Worm (Caenorhabditis elegans) whole organism, early embryonic: Measurements from ENCODE around the gene ptp-5.1.
"Not testable (repeated sequence)": the region's sequence is repeated elsewhere in the genome, so short reads cannot be mapped to it uniquely, and the experiment has no call there.

Experiments used
- B0310.2 ChIP-seq: sonication (generic microtip); optimal IDR thresholded peaks from 2 replicates; lab custom pipeline; 2016; ENCODE audit warnings: mild to moderate bottlenecking, missing genetic modification characterization, missing compliant biosample characterization
- F13C5.2 ChIP-seq: sonication (generic microtip); optimal IDR thresholded peaks from 2 replicates; lab custom pipeline; 2017; ENCODE audit warnings: mild to moderate bottlenecking, missing genetic modification characterization, inconsistent platforms, missing compliant biosample characterization
- aly-1 ChIP-seq: sonication (generic microtip); optimal IDR thresholded peaks from 2 replicates; lab custom pipeline; 2016; ENCODE audit warnings: missing genetic modification characterization, missing compliant biosample characterization
- ama-1 ChIP-seq: fragments of 150-350 bp; optimal IDR thresholded peaks from 2 replicates; lab custom pipeline; 2014
- ceh-13 ChIP-seq: fragments of 200-800 bp; sonication (Bioruptor generic); optimal IDR thresholded peaks from 2 replicates; lab custom pipeline; 2018; ENCODE audit warnings: mild to moderate bottlenecking, missing genetic modification characterization, missing compliant biosample characterization
- ceh-36 ChIP-seq: sonication (generic microtip); optimal IDR thresholded peaks from 2 replicates; lab custom pipeline; 2016; ENCODE audit warnings: missing genetic modification characterization, inconsistent platforms, missing compliant biosample characterization
- ets-7 ChIP-seq: sonication (generic microtip); optimal IDR thresholded peaks from 2 replicates; lab custom pipeline; 2016; ENCODE audit warnings: missing genotype, missing genetic modification characterization, missing compliant biosample characterization
- flt-1 ChIP-seq: fragments of 200-800 bp; sonication (Bioruptor generic); IDR thresholded peaks from 2 replicates; pipeline ENCODE4 v1.3.6; 2022; ENCODE audit warnings: missing genetic modification characterization, missing compliant biosample characterization
- hmbx-1 ChIP-seq: sonication (generic microtip); optimal IDR thresholded peaks from 2 replicates; lab custom pipeline; 2016; ENCODE audit warnings: mild to moderate bottlenecking, missing genetic modification characterization, missing compliant biosample characterization
- hmg-4 ChIP-seq: fragments of 200-800 bp; sonication (Bioruptor generic); optimal IDR thresholded peaks from 2 replicates; lab custom pipeline; 2018; ENCODE audit warnings: mild to moderate bottlenecking, missing genetic modification characterization, missing compliant biosample characterization
- hnd-1 ChIP-seq: sonication (generic microtip); optimal IDR thresholded peaks from 2 replicates; lab custom pipeline; 2016; ENCODE audit warnings: missing genetic modification characterization, missing compliant biosample characterization
- pes-1 ChIP-seq: fragments of 200-800 bp; sonication (Bioruptor generic); IDR thresholded peaks from 2 replicates; pipeline ENCODE4 v1.3.6; 2022; ENCODE audit warnings: missing genetic modification reagents, missing genetic modification characterization, missing compliant biosample characterization
- scrt-1 ChIP-seq: fragments of 200-800 bp; sonication (Bioruptor generic); IDR thresholded peaks from 2 replicates; pipeline ENCODE4 v1.3.6; 2022; ENCODE audit warnings: missing genetic modification characterization, missing compliant biosample characterization
- sea-1 ChIP-seq: fragments of 200-800 bp; sonication (Bioruptor generic); conservative IDR thresholded peaks from 2 replicates; pipeline ENCODE4 v1.3.6; 2022; ENCODE audit warnings: missing genetic modification characterization, missing compliant biosample characterization
- tbx-11 ChIP-seq: fragments of 200-800 bp; sonication (Bioruptor generic); IDR thresholded peaks from 2 replicates; pipeline ENCODE4 v1.3.6; 2022; ENCODE audit warnings: missing genetic modification characterization, missing compliant biosample characterization
- tbx-37 ChIP-seq: fragments of 200-800 bp; sonication (Bioruptor generic); conservative IDR thresholded peaks from 2 replicates; pipeline ENCODE4 v1.3.6; 2022; ENCODE audit warnings: missing genetic modification reagents, missing genetic modification characterization, missing compliant biosample characterization
- tra-4 ChIP-seq: sonication (generic microtip); optimal IDR thresholded peaks from 2 replicates; lab custom pipeline; 2017; ENCODE audit warnings: missing genetic modification characterization, missing compliant biosample characterization

Gene ptp-5.1

DNA sequence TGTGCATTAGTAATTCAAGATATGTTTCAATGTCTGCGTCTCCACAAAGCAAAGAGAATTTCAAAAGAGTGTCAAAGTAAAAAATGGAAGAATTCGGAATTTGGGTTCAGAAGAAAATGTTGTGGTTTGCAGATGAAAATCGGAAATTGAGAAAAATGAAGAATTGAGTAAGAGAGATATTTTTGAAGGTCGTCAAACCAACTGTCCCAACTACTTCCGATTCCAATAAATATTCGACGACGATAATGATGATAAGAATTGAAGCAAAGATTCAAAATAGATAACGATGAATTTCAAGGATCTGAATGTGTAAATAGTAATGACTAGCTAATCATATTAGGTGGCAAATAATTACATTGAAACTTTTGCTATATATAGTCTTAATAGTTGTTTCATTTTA, 26.2 kb upstream of the ptp-5.1 start:
- TF ChIP-seq scrt-1 (GFP tag; lab: Robert Waterston, UW) (no peak), B0310.2 (tag; lab: Kevin White, UChicago) (no peak)

DNA sequence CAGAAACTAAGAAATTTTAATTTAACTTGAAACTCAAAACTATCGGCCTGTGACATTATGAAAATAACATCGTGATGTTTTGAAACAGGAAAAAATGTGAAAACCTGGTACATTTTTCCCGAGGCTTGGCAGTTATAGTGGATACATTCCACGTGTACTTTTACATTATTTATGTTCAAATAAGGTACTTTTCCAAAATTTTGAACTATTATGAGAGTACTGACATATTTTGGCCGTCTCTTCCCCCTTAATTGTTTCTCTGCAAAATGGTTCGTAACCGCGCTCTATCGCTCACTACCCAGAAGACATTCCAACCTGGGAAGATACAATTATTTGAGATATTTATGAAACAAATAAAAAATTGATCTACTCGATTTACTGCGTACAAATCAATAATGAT, 16.3 kb upstream of the ptp-5.1 start, which contains the start of gene C24D10.5:
Gene C24D10.5, plus strand, starts transcription at position 301 of the 400 bp plus-strand sequence.
- no peak for TF ChIP-seq tbx-11
- TF ChIP-seq B0310.2 (tag; lab: Kevin White, UChicago): no peak
- no peak for TF ChIP-seq tra-4 (tag; lab: Kevin White, UChicago)
- TF ChIP-seq tbx-37 (GFP tag; lab: Robert Waterston, UW): no peak
- no peak for TF ChIP-seq F13C5.2 (tag; lab: Kevin White, UChicago)
- TF ChIP-seq ceh-13: no peak
- no peak for TF ChIP-seq hmg-4 (GFP tag; lab: Kevin White, UChicago)
- TF ChIP-seq ama-1 (lab: Kevin White, UChicago): no peak
- no peak for TF ChIP-seq flt-1 (GFP tag; lab: Robert Waterston, UW)
- no peak for TF ChIP-seq hmbx-1 (tag; lab: Kevin White, UChicago)
- no peak for TF ChIP-seq sea-1
- TF ChIP-seq ets-7 (tag; lab: Kevin White, UChicago): no peak
- TF ChIP-seq aly-1 (tag; lab: Kevin White, UChicago): no peak
- no peak for TF ChIP-seq scrt-1 (GFP tag; lab: Robert Waterston, UW)
- TF ChIP-seq pes-1 (GFP tag; lab: Robert Waterston, UW): no peak
- no peak for TF ChIP-seq ceh-36 (tag; lab: Kevin White, UChicago)
- no peak for TF ChIP-seq hnd-1

DNA sequence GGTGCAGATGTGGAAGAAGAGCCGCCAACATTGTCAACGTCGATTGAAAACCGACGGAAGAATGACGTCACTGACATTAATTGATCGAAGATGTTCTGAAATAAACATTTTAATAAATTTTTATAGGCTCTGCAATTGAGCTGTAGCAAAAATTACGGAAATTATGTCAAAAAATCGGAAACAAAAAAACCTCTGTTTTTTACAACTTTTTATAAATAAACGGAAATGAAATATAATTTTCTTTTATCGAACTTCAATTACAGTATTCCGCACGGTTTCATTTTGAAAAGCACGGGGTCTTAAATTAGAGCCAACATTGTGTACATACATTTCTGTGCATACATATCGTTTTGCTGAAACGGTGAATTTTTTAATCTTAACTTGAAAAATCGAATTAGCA, 13.7 kb upstream of the ptp-5.1 start, which contains the start of gene soc-2:
Gene soc-2, minus strand, starts transcription at position 101 of the 400 bp plus-strand sequence.
- TF ChIP-seq ceh-13 (no peak), B0310.2 (tag; lab: Kevin White, UChicago) (no peak), hnd-1 (no peak), ets-7 (tag; lab: Kevin White, UChicago) (no peak), sea-1 (no peak), hmg-4 (GFP tag; lab: Kevin White, UChicago) (no peak), F13C5.2 (tag; lab: Kevin White, UChicago) (no peak), tra-4 (tag; lab: Kevin White, UChicago) (no peak)

ce11 chrIV:5157226-5157625, 8.9 kb upstream of the ptp-5.1 start, which contains the start of gene C24D10.49:
Gene C24D10.49, minus strand, starts transcription at chrIV:5157326.
- TF ChIP-seq hmbx-1 (tag; lab: Kevin White, UChicago): no peak
- TF ChIP-seq B0310.2 (tag; lab: Kevin White, UChicago): no peak
- TF ChIP-seq aly-1 (tag; lab: Kevin White, UChicago): no peak
- TF ChIP-seq tbx-11: no peak
- TF ChIP-seq sea-1: no peak
- TF ChIP-seq tbx-37 (GFP tag; lab: Robert Waterston, UW): no peak
- TF ChIP-seq hmg-4 (GFP tag; lab: Kevin White, UChicago): no peak
- no peak for TF ChIP-seq ceh-13
- no peak for TF ChIP-seq flt-1 (GFP tag; lab: Robert Waterston, UW)
- TF ChIP-seq ets-7 (tag; lab: Kevin White, UChicago): no peak
- TF ChIP-seq ama-1 (lab: Kevin White, UChicago): no peak
- no peak for TF ChIP-seq ceh-36 (tag; lab: Kevin White, UChicago)
- no peak for TF ChIP-seq scrt-1 (GFP tag; lab: Robert Waterston, UW)
- no peak for TF ChIP-seq F13C5.2 (tag; lab: Kevin White, UChicago)
- no peak for TF ChIP-seq pes-1 (GFP tag; lab: Robert Waterston, UW)
- no peak for TF ChIP-seq tra-4 (tag; lab: Kevin White, UChicago)
- TF ChIP-seq hnd-1: no peak

DNA sequence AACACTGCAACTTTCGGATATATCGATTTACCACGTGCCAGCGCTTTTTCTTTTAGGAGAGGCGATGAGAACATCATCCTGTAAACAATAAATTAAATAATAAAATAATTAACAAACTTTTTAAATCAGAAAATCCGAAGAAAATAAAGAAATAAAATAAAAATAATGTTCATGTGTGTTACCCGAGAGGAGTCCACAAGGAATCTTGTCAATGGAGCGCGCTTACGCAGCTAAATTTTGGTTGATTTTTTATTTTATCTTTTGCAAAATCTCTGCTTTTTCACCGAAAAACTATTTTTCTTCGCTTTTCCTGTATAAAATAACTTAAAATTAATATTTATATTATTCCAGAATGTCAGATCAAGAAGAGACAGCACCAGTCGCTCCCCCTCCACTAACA, 6.0 kb upstream of the ptp-5.1 start, which contains the start of the genes C24D10.6 and C24D10.4:
Gene C24D10.6, minus strand, starts transcription at position 78 of the 400 bp plus-strand sequence.
Gene C24D10.4, plus strand, starts transcription at position 352 of the 400 bp plus-strand sequence.
- TF ChIP-seq aly-1 (tag; lab: Kevin White, UChicago) (no peak), tra-4 (tag; lab: Kevin White, UChicago) (no peak), tbx-37 (GFP tag; lab: Robert Waterston, UW) (no peak), hmbx-1 (tag; lab: Kevin White, UChicago) (no peak), hmg-4 (GFP tag; lab: Kevin White, UChicago) (no peak), flt-1 (GFP tag; lab: Robert Waterston, UW) (no peak), pes-1 (GFP tag; lab: Robert Waterston, UW) (no peak), scrt-1 (GFP tag; lab: Robert Waterston, UW) (no peak), ceh-36 (tag; lab: Kevin White, UChicago) (no peak), ceh-13 (no peak), tbx-11 (no peak), hnd-1 (no peak), ama-1 (lab: Kevin White, UChicago) (no peak), B0310.2 (tag; lab: Kevin White, UChicago) (no peak), ets-7 (tag; lab: Kevin White, UChicago) (no peak)

DNA sequence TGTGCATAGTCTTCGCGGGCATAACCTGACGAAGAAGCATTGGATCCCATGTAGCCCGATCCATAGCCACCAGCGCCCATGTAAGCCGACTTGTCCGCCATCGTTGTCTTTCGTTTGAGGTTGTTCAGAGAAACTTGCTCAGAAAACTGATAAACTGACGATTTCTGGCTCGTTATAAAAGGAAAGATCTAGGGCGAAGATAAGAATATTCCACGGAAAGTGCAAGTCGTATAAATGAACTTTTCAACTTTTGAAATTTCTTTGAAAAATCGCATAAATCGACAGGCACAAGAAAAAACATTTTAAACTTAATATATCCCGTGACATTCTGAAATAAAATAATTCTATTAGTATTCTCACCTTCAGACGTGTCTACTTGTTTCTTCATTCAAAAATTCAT, 3.2 kb upstream of the ptp-5.1 start, which contains the start of the genes nspd-3 and C24D10.2:
Gene nspd-3, minus strand, starts transcription at position 101 of the 400 bp plus-strand sequence.
Gene C24D10.2, plus strand, starts transcription at position 399 of the 400 bp plus-strand sequence.
- TF ChIP-seq ets-7 (tag; lab: Kevin White, UChicago); aly-1 (tag; lab: Kevin White, UChicago); tbx-37 (GFP tag; lab: Robert Waterston, UW): not testable (repeated sequence)

DNA sequence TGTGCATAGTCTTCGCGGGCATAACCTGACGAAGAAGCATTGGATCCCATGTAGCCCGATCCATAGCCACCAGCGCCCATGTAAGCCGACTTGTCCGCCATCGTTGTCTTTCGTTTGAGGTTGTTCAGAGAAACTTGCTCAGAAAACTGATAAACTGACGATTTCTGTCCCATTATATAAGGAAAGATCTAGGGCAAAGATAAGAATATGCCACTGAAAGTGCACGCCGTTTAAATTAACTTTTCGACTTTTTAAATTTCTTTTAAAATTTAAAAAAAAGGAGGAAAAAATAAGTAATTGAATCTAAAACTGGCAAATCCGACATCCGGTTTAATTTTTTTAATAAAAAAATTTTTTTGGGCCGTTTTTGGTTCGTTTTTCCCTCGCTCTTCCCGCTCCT, 504 bp upstream of the ptp-5.1 start, which contains the start of gene nspd-6:
Gene nspd-6, minus strand, starts transcription at position 101 of the 400 bp plus-strand sequence.
- TF ChIP-seq ceh-36, F13C5.2, B0310.2 (tag; lab: Kevin White, UChicago): not testable (repeated sequence)
